Worm (Caenorhabditis elegans) whole organism, young adult: Measurements from ENCODE around the gene stg-1.

Experiments
- B0261.1 ChIP-seq: sonication (generic microtip); optimal IDR thresholded peaks from 2 replicates; lab custom pipeline; 2016; ENCODE audit warnings: mild to moderate bottlenecking, missing genetic modification characterization, moderate library complexity, missing compliant biosample characterization
- F49E8.2 ChIP-seq: sonication (generic microtip); optimal IDR thresholded peaks from 3 replicates; lab custom pipeline; 2017; ENCODE audit warnings: missing genetic modification characterization, mild to moderate bottlenecking, missing compliant biosample characterization, antibody characterized with exemption, moderate library complexity; ENCODE audit not compliant: insufficient read depth
- K11D2.4 ChIP-seq: fragments of 200-800 bp; sonication (Bioruptor generic); IDR thresholded peaks from 2 replicates; pipeline ENCODE4 v1.3.6; 2022; ENCODE audit warnings: missing genetic modification reagents, missing genetic modification characterization, missing compliant biosample characterization
- Y95B8A.8 ChIP-seq: fragments of 200-800 bp; sonication (Bioruptor generic); IDR thresholded peaks from 2 replicates; pipeline ENCODE4 v1.3.6; 2022; ENCODE audit warnings: missing genetic modification reagents, missing genetic modification characterization, missing compliant biosample characterization
- atf-7 ChIP-seq: sonication (generic microtip); optimal IDR thresholded peaks from 2 replicates; lab custom pipeline; 2017; ENCODE audit warnings: mild to moderate bottlenecking, missing genetic modification characterization, missing compliant biosample characterization
- cebp-2 ChIP-seq: fragments of 200-800 bp; sonication (Bioruptor generic); IDR thresholded peaks from 2 replicates; pipeline ENCODE4 v1.3.6; 2022; ENCODE audit warnings: missing genetic modification characterization, missing compliant biosample characterization
- ceh-27 ChIP-seq: fragments of 200-800 bp; sonication (Bioruptor generic); optimal IDR thresholded peaks from 2 replicates; lab custom pipeline; 2018; ENCODE audit warnings: mild to moderate bottlenecking, missing genetic modification characterization, moderate library complexity, missing compliant biosample characterization
- let-526 ChIP-seq: fragments of 200-800 bp; sonication (Bioruptor generic); IDR thresholded peaks from 2 replicates; pipeline ENCODE4 v1.3.6; 2022; ENCODE audit warnings: missing genetic modification reagents, missing genetic modification characterization, missing compliant biosample characterization
- lir-1 ChIP-seq: fragments of 200-800 bp; sonication (Bioruptor generic); conservative IDR thresholded peaks from 2 replicates; pipeline ENCODE4 v1.3.6; 2022; ENCODE audit warnings: missing genetic modification reagents, missing genetic modification characterization, missing compliant biosample characterization
- madf-6 ChIP-seq: fragments of 200-800 bp; sonication (Bioruptor generic); IDR thresholded peaks from 2 replicates; pipeline ENCODE4 v1.3.6; 2022; ENCODE audit warnings: missing genetic modification reagents, missing genetic modification characterization, missing compliant biosample characterization
- madf-8 ChIP-seq: fragments of 200-800 bp; sonication (Bioruptor generic); conservative IDR thresholded peaks from 2 replicates; pipeline ENCODE4 v1.3.6; 2022; ENCODE audit warnings: missing genetic modification reagents, missing genetic modification characterization, missing compliant biosample characterization
- nhr-120 ChIP-seq: fragments of 200-800 bp; sonication (Bioruptor generic); IDR thresholded peaks from 2 replicates; pipeline ENCODE4 v1.3.6; 2022; ENCODE audit warnings: missing genetic modification characterization, missing compliant biosample characterization
- pbrm-1 ChIP-seq: fragments of 200-800 bp; sonication (Bioruptor generic); IDR thresholded peaks from 2 replicates; pipeline ENCODE4 v1.3.6; 2022; ENCODE audit warnings: missing genetic modification reagents, missing genetic modification characterization, missing compliant biosample characterization
- tlf-1 ChIP-seq: fragments of 200-800 bp; sonication (Bioruptor generic); optimal IDR thresholded peaks from 2 replicates; lab custom pipeline; 2018; ENCODE audit warnings: mild to moderate bottlenecking, missing genetic modification characterization, missing compliant biosample characterization
- unc-62 ChIP-seq: fragments of 150-350 bp; optimal IDR thresholded peaks from 2 replicates; lab custom pipeline; 2014; ENCODE audit warnings: missing biosample characterization, missing genetic modification reagents, missing genetic modification characterization
- ztf-18 ChIP-seq: sonication (generic microtip); optimal IDR thresholded peaks from 2 replicates; lab custom pipeline; 2016; ENCODE audit warnings: missing genotype, mild to moderate bottlenecking, missing genetic modification characterization, missing compliant biosample characterization
- ztf-22 ChIP-seq: fragments of 200-800 bp; sonication (Bioruptor generic); optimal IDR thresholded peaks from 2 replicates; lab custom pipeline; 2018; ENCODE audit warnings: mild to moderate bottlenecking, missing genetic modification characterization, moderate library complexity, missing compliant biosample characterization

The stg-1 gene

ce11 chrII:10008552-10008951, 51.9 kb downstream of the stg-1 start:
- TF ChIP-seq cebp-2 (GFP tag; lab: Robert Waterston, UW) = no peak
- TF ChIP-seq nhr-120 (GFP tag; lab: Robert Waterston, UW) = no peak
- no peak for TF ChIP-seq ztf-18 (tag; lab: Kevin White, UChicago)
- TF ChIP-seq ztf-22 (GFP tag; lab: Kevin White, UChicago) = no peak
- TF ChIP-seq tlf-1 (GFP tag; lab: Kevin White, UChicago) = no peak
- TF ChIP-seq ceh-27 (GFP tag; lab: Kevin White, UChicago) = no peak
- TF ChIP-seq atf-7 (tag; lab: Kevin White, UChicago) = no peak
- TF ChIP-seq madf-8 (GFP tag; lab: Robert Waterston, UW) = no peak
- no peak for TF ChIP-seq F49E8.2 (tag; lab: Kevin White, UChicago)
- TF ChIP-seq unc-62 (GFP tag; lab: Kevin White, UChicago) = no peak

ce11 chrII:10007917-10008316, 52.5 kb downstream of the stg-1 start, which contains the start of gene ZK892.5:
TSS of gene ZK892.5 (plus strand) at chrII:10008217.
- TF ChIP-seq madf-6 (GFP tag; lab: Robert Waterston, UW) (no peak), lir-1 (no peak), ztf-22 (GFP tag; lab: Kevin White, UChicago) (no peak), K11D2.4 (GFP tag; lab: Robert Waterston, UW) (no peak), B0261.1 (tag; lab: Kevin White, UChicago) (no peak), let-526 (GFP tag; lab: Robert Waterston, UW) (no peak), pbrm-1 (GFP tag; lab: Robert Waterston, UW) (no peak), Y95B8A.8 (GFP tag; lab: Robert Waterston, UW) (no peak)
